Fruit fly (Drosophila melanogaster) whole organism, embryonic: ENCODE measurements around the gene Tip60.

Source experiments
- Antp ChIP-seq: fragments of 200-800 bp; sonication (Bioruptor generic); optimal IDR thresholded peaks from 3 replicates; lab custom pipeline; 2016; ENCODE audit warnings: missing biosample characterization, missing genetic modification characterization
- BEAF-32 ChIP-seq: fragments of 200-800 bp; sonication (Bioruptor generic); optimal IDR thresholded peaks from 3 replicates; lab custom pipeline; 2017; ENCODE audit warnings: missing biosample characterization, missing genetic modification characterization, mild to moderate bottlenecking, moderate library complexity, missing genetic modification reagents
- Bgb ChIP-seq: fragments of 200-800 bp; sonication (Bioruptor generic); IDR thresholded peaks from 2 replicates; pipeline ENCODE4 v1.3.6; 2022; ENCODE audit warnings: missing biosample characterization, missing genetic modification characterization; ENCODE audit not compliant: partially characterized antibody
- CG10979 ChIP-seq: fragments of 200-800 bp; sonication (Bioruptor generic); optimal IDR thresholded peaks from 2 replicates; lab custom pipeline; 2018; ENCODE audit warnings: missing biosample characterization, mild to moderate bottlenecking, missing genetic modification characterization, moderate library complexity
- CG13287 ChIP-seq: fragments of 200-800 bp; sonication (Bioruptor generic); IDR thresholded peaks from 2 replicates; pipeline ENCODE4 v1.3.6; 2022; ENCODE audit warnings: missing biosample characterization, missing genetic modification characterization; ENCODE audit not compliant: partially characterized antibody
- CG14965 ChIP-seq: fragments of 200-800 bp; sonication (Bioruptor generic); optimal IDR thresholded peaks from 2 replicates; lab custom pipeline; 2016; ENCODE audit warnings: missing biosample characterization, missing genetic modification characterization, borderline replicate concordance
- CG15514 ChIP-seq: fragments of 200-800 bp; sonication (Bioruptor generic); optimal IDR thresholded peaks from 3 replicates; lab custom pipeline; 2017; ENCODE audit warnings: missing biosample characterization, missing genetic modification characterization, mild to moderate bottlenecking, moderate library complexity, missing genetic modification reagents
- CG1603 ChIP-seq: fragments of 200-800 bp; sonication (Bioruptor generic); optimal IDR thresholded peaks from 2 replicates; lab custom pipeline; 2019; ENCODE audit warnings: missing biosample characterization, mild to moderate bottlenecking, missing genetic modification characterization, moderate library complexity
- CG16813 ChIP-seq: fragments of 200-800 bp; sonication (Bioruptor generic); IDR thresholded peaks from 3 replicates; pipeline ENCODE4 v1.3.6; 2022; ENCODE audit warnings: missing biosample characterization, missing genetic modification characterization; ENCODE audit not compliant: partially characterized antibody
- CG18599 ChIP-seq: fragments of 200-800 bp; sonication (Bioruptor generic); optimal IDR thresholded peaks from 3 replicates; lab custom pipeline; 2017; ENCODE audit warnings: missing biosample characterization, missing genetic modification characterization, mild to moderate bottlenecking, moderate library complexity, missing genetic modification reagents
- CG2116 ChIP-seq: fragments of 200-800 bp; sonication (Bioruptor generic); optimal IDR thresholded peaks from 3 replicates; lab custom pipeline; 2018; ENCODE audit warnings: missing biosample characterization, mild to moderate bottlenecking, missing genetic modification characterization
- CG42726 ChIP-seq: fragments of 200-800 bp; sonication (Bioruptor generic); IDR thresholded peaks from 2 replicates; pipeline ENCODE4 v1.3.6; 2022; ENCODE audit warnings: missing biosample characterization, missing genetic modification characterization; ENCODE audit not compliant: partially characterized antibody
- CG4617 ChIP-seq: fragments of 200-800 bp; sonication (Bioruptor generic); optimal IDR thresholded peaks from 3 replicates; lab custom pipeline; 2016; ENCODE audit warnings: missing biosample characterization, missing genetic modification characterization, borderline replicate concordance
- CG5180 ChIP-seq: fragments of 200-800 bp; sonication (Bioruptor generic); optimal IDR thresholded peaks from 3 replicates; lab custom pipeline; 2017; ENCODE audit warnings: missing biosample characterization, missing genetic modification characterization, mild to moderate bottlenecking, moderate library complexity, missing genetic modification reagents
- CG6791 ChIP-seq: fragments of 200-800 bp; sonication (Bioruptor generic); IDR thresholded peaks from 3 replicates; pipeline ENCODE4 v1.3.6; 2022; ENCODE audit warnings: missing biosample characterization, missing genetic modification characterization; ENCODE audit not compliant: partially characterized antibody
- CG6854 ChIP-seq: fragments of 200-800 bp; sonication (Bioruptor generic); optimal IDR thresholded peaks from 3 replicates; lab custom pipeline; 2017; ENCODE audit warnings: missing biosample characterization, mild to moderate bottlenecking, missing genetic modification characterization
- CG8478 ChIP-seq: fragments of >200 bp; optimal IDR thresholded peaks from 2 replicates; lab custom pipeline; 2018
- CG9609 ChIP-seq: fragments of 200-800 bp; sonication (Bioruptor generic); optimal IDR thresholded peaks from 3 replicates; lab custom pipeline; 2016; ENCODE audit warnings: missing biosample characterization, missing genetic modification characterization
- CG9797 ChIP-seq: fragments of 200-800 bp; sonication (Bioruptor generic); optimal IDR thresholded peaks from 3 replicates; lab custom pipeline; 2018; ENCODE audit warnings: missing biosample characterization, mild to moderate bottlenecking, missing genetic modification characterization
- CkIIα-i1 ChIP-seq: fragments of 200-800 bp; sonication (Bioruptor generic); IDR thresholded peaks from 2 replicates; pipeline ENCODE4 v1.3.6; 2022; ENCODE audit warnings: missing biosample characterization, missing genetic modification characterization
- Dll ChIP-seq: fragments of 200-800 bp; sonication (Bioruptor generic); IDR thresholded peaks from 4 replicates; pipeline ENCODE4 v1.3.6; 2022; ENCODE audit warnings: missing biosample characterization, missing genetic modification characterization; ENCODE audit not compliant: partially characterized antibody
- Doc3 ChIP-seq: fragments of 200-800 bp; sonication (Bioruptor generic); IDR thresholded peaks from 3 replicates; pipeline ENCODE4 v1.3.6; 2022; ENCODE audit warnings: missing biosample characterization, missing genetic modification characterization; ENCODE audit not compliant: partially characterized antibody
- Dp ChIP-seq: fragments of 200-800 bp; sonication (Bioruptor generic); optimal IDR thresholded peaks from 2 replicates; lab custom pipeline; 2018; ENCODE audit warnings: missing biosample characterization, mild to moderate bottlenecking, missing genetic modification characterization, moderate library complexity
- Dref ChIP-seq: fragments of 200-800 bp; sonication (Bioruptor generic); IDR thresholded peaks from 2 replicates; pipeline ENCODE4 v1.3.6; 2022; ENCODE audit warnings: missing biosample characterization, missing genetic modification characterization
- Ets65A ChIP-seq: fragments of 200-800 bp; sonication (Bioruptor generic); peaks from one replicate; lab custom pipeline; 2016; ENCODE audit warnings: missing biosample characterization, missing genetic modification characterization
- Ets97D ChIP-seq: fragments of 200-800 bp; sonication (Bioruptor generic); optimal IDR thresholded peaks from 3 replicates; lab custom pipeline; 2016; ENCODE audit warnings: missing biosample characterization, missing genetic modification characterization
- GATAe ChIP-seq: fragments of 200-800 bp; sonication (Bioruptor generic); conservative IDR thresholded peaks from 2 replicates; pipeline ENCODE4 v1.3.6; 2022; ENCODE audit warnings: missing biosample characterization, missing genetic modification characterization
- HmgZ ChIP-seq: fragments of 200-800 bp; sonication (Bioruptor generic); optimal IDR thresholded peaks from 2 replicates; lab custom pipeline; 2018; ENCODE audit warnings: missing biosample characterization, mild to moderate bottlenecking, missing genetic modification characterization
- MBD-R2 ChIP-seq: fragments of 200-800 bp; sonication (Bioruptor generic); IDR thresholded peaks from 2 replicates; pipeline ENCODE4 v1.3.6; 2022; ENCODE audit warnings: missing biosample characterization, missing genetic modification characterization
- MESR4 ChIP-seq: fragments of 200-800 bp; sonication (Bioruptor generic); optimal IDR thresholded peaks from 2 replicates; lab custom pipeline; 2018; ENCODE audit warnings: missing biosample characterization, mild to moderate bottlenecking, missing genetic modification characterization, moderate library complexity
- Neu2 ChIP-seq: fragments of 200-800 bp; sonication (Bioruptor generic); optimal IDR thresholded peaks from 3 replicates; lab custom pipeline; 2016; ENCODE audit warnings: missing biosample characterization, missing genetic modification characterization, borderline replicate concordance
- Nf-YA ChIP-seq: fragments of 200-800 bp; sonication (Bioruptor generic); IDR thresholded peaks from 2 replicates; pipeline ENCODE4 v1.3.6; 2022; ENCODE audit warnings: missing biosample characterization, missing genetic modification characterization
- Sin3A ChIP-seq: fragments of >200 bp; optimal IDR thresholded peaks from 2 replicates; lab custom pipeline; 2018
- Sry-δ ChIP-seq: fragments of 200-800 bp; sonication (Bioruptor generic); optimal IDR thresholded peaks from 2 replicates; lab custom pipeline; 2016; ENCODE audit warnings: missing biosample characterization, missing genetic modification characterization
- YL-1 ChIP-seq: fragments of 200-800 bp; sonication (Bioruptor generic); optimal IDR thresholded peaks from 3 replicates; lab custom pipeline; 2017; ENCODE audit warnings: missing biosample characterization, mild to moderate bottlenecking, missing genetic modification characterization
- amos ChIP-seq: fragments of 200-800 bp; sonication (Bioruptor generic); IDR thresholded peaks from 2 replicates; pipeline ENCODE4 v1.3.6; 2022; ENCODE audit warnings: missing biosample characterization, missing genetic modification characterization; ENCODE audit not compliant: partially characterized antibody
- inv ChIP-seq: fragments of 200-800 bp; sonication (Bioruptor generic); IDR thresholded peaks from 2 replicates; pipeline ENCODE4 v1.3.6; 2022; ENCODE audit warnings: missing biosample characterization, missing genetic modification characterization; ENCODE audit not compliant: partially characterized antibody
- jigr1 ChIP-seq: fragments of 200-800 bp; sonication (Bioruptor generic); IDR thresholded peaks from 3 replicates; pipeline ENCODE4 v1.3.6; 2022; ENCODE audit warnings: missing biosample characterization, missing genetic modification characterization
- knrl ChIP-seq: fragments of 200-800 bp; sonication (Bioruptor generic); IDR thresholded peaks from 3 replicates; pipeline ENCODE4 v1.3.6; 2022; ENCODE audit warnings: missing biosample characterization, missing genetic modification characterization; ENCODE audit not compliant: partially characterized antibody
- lbe ChIP-seq: fragments of 200-800 bp; sonication (Bioruptor generic); optimal IDR thresholded peaks from 2 replicates; lab custom pipeline; 2016; ENCODE audit warnings: missing biosample characterization, mild to moderate bottlenecking, missing genetic modification characterization
- oc ChIP-seq: fragments of 200-800 bp; sonication (Bioruptor generic); optimal IDR thresholded peaks from 2 replicates; lab custom pipeline; 2018; ENCODE audit warnings: missing biosample characterization, mild to moderate bottlenecking, missing genetic modification characterization, moderate library complexity
- pzg ChIP-seq: fragments of 200-800 bp; sonication (Bioruptor generic); optimal IDR thresholded peaks from 3 replicates; lab custom pipeline; 2018; ENCODE audit warnings: missing biosample characterization, mild to moderate bottlenecking, missing genetic modification characterization, moderate library complexity
- sens ChIP-seq: fragments of 200-800 bp; sonication (Bioruptor generic); peaks from one replicate; lab custom pipeline; 2016; ENCODE audit warnings: missing biosample characterization, missing genetic modification characterization
- slou ChIP-seq: fragments of 200-800 bp; sonication (Bioruptor generic); optimal IDR thresholded peaks from 3 replicates; lab custom pipeline; 2016; ENCODE audit warnings: missing biosample characterization, missing genetic modification characterization
- sr ChIP-seq: fragments of 200-800 bp; sonication (Bioruptor generic); IDR thresholded peaks from 3 replicates; pipeline ENCODE4 v1.3.6; 2022; ENCODE audit warnings: missing biosample characterization, missing genetic modification characterization
- unc-4 ChIP-seq: fragments of 200-800 bp; sonication (Bioruptor generic); IDR thresholded peaks from 2 replicates; pipeline ENCODE4 v1.3.6; 2022; ENCODE audit warnings: missing biosample characterization, missing genetic modification characterization; ENCODE audit not compliant: partially characterized antibody
- vnd ChIP-seq: fragments of 200-800 bp; sonication (Bioruptor generic); IDR thresholded peaks from 3 replicates; pipeline ENCODE4 v1.3.6; 2022; ENCODE audit warnings: missing biosample characterization, missing genetic modification characterization; ENCODE audit not compliant: partially characterized antibody
- vvl ChIP-seq: fragments of 200-800 bp; sonication (Bioruptor generic); IDR thresholded peaks from 2 replicates; pipeline ENCODE4 v1.3.6; 2022; ENCODE audit warnings: missing biosample characterization, missing genetic modification characterization

Gene Tip60

DNA sequence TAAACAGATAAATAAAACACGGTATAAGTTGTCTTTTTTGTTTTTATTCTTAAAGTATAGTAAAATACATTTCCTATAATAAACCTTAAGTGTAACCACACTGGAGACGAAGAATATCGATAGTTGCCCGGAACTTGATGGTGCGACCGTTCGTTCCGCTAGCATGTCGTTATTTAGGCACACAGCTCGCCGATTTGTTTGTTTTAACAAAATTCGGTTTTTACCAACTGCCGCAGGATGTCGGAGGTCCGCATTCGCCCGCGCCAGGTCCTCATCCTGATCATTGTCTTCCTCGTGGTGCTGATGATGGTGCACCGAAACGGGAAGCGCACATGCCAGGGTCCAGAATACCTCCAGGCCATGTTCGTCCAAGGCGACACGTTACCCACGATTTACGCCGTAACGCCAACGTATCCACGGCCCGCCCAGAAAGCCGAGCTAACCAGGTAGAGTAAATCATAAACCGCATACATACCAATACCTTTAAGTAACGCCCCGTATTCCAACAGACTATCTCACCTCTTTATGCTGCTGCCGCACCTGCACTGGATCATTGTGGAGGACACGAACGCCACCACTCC lies 13.9 kb upstream of the Tip60 start, which contains the start of gene GlcAT-I (continued):
- TF ChIP-seq CG14965 = no peak
- peak; percentile 62 for TF ChIP-seq MESR4 (GFP tag; lab: Kevin White, UChicago)
- peak; percentile 57 for TF ChIP-seq Sry-δ (GFP tag; lab: Kevin White, UChicago)
- TF ChIP-seq vnd (GFP tag; lab: Robert Waterston, UW) = 0 out of 3 replicates have a peak, but pooled peaks have one; percentile 26
- TF ChIP-seq CG13287 (GFP tag; lab: Robert Waterston, UW) = peak; percentile 70
- no peak for TF ChIP-seq oc (tag; lab: Kevin White, UChicago)
- peak; percentile 58 for TF ChIP-seq CG16813 (GFP tag; lab: Robert Waterston, UW)
- peak; percentile 64 for TF ChIP-seq CG9797
- peak; percentile 57; the same call in 2 of the 3 replicates for TF ChIP-seq CG6791 (GFP tag; lab: Robert Waterston, UW)
- peak; percentile 83 for TF ChIP-seq MBD-R2 (GFP tag; lab: Robert Waterston, UW)
- TF ChIP-seq BEAF-32 (GFP tag; lab: Kevin White, UChicago) = peak; percentile 73
- peak; percentile 33; the same call in 1 of the 2 replicates for TF ChIP-seq inv (GFP tag; lab: Robert Waterston, UW)
- TF ChIP-seq Dll (GFP tag; lab: Robert Waterston, UW) = peak; percentile 60; the same call in 3 of the 4 replicates
- no peak for TF ChIP-seq lbe (GFP tag; lab: Kevin White, UChicago)
- no peak for TF ChIP-seq Neu2
- peak; percentile 62 for TF ChIP-seq pzg (GFP tag; lab: Kevin White, UChicago)
- no peak for TF ChIP-seq Antp (GFP tag; lab: Kevin White, UChicago)
- TF ChIP-seq Doc3 = 0 out of 3 replicates have a peak, but pooled peaks have one; percentile 29
- no peak for TF ChIP-seq sens (GFP tag; lab: Kevin White, UChicago)
- TF ChIP-seq CG9609 (GFP tag; lab: Kevin White, UChicago) = no peak
- TF ChIP-seq Ets97D (GFP tag; lab: Kevin White, UChicago) = peak; percentile 47
- no peak for TF ChIP-seq slou (GFP tag; lab: Kevin White, UChicago)
- no peak for TF ChIP-seq jigr1 (GFP tag; lab: Robert Waterston, UW)
- peak; percentile 65 for TF ChIP-seq Dref
- TF ChIP-seq vvl (GFP tag; lab: Robert Waterston, UW) = peak; percentile 24; the same call in 1 of the 2 replicates
- TF ChIP-seq CG8478 (lab: Kevin White, UChicago) = no peak
- peak; percentile 17; the same call in 1 of the 2 replicates for TF ChIP-seq CG42726 (GFP tag; lab: Robert Waterston, UW)
- peak; percentile 36 for TF ChIP-seq CG2116 (GFP tag; lab: Kevin White, UChicago)
- peak; percentile 13 for TF ChIP-seq Sin3A (lab: Kevin White, UChicago)
- no peak for TF ChIP-seq CG18599 (GFP tag; lab: Kevin White, UChicago)
- TF ChIP-seq CG6854 (GFP tag; lab: Kevin White, UChicago) = no peak
- TF ChIP-seq CkIIα-i1 = no peak
- peak; percentile 22 for TF ChIP-seq HmgZ (tag; lab: Kevin White, UChicago)
- TF ChIP-seq CG4617 (GFP tag; lab: Kevin White, UChicago) = peak; percentile 64
- no peak for TF ChIP-seq Nf-YA (GFP tag; lab: Robert Waterston, UW)
- TF ChIP-seq GATAe = no peak
- peak; percentile 55 for TF ChIP-seq Bgb (GFP tag; lab: Robert Waterston, UW)
- TF ChIP-seq CG1603 = peak; percentile 43
- TF ChIP-seq CG15514 (GFP tag; lab: Kevin White, UChicago) = peak; percentile 70
- peak; percentile 60 for TF ChIP-seq Ets65A (GFP tag; lab: Kevin White, UChicago)
- TF ChIP-seq Dp = peak; percentile 28
- peak; percentile 41; the same call in 1 of the 3 replicates for TF ChIP-seq knrl (GFP tag; lab: Robert Waterston, UW)
- TF ChIP-seq sr (GFP tag; lab: Robert Waterston, UW) = no peak
- peak; percentile 60 for TF ChIP-seq unc-4 (GFP tag; lab: Robert Waterston, UW)
- no peak for TF ChIP-seq CG10979 (tag; lab: Kevin White, UChicago)
- TF ChIP-seq CG5180 (GFP tag; lab: Kevin White, UChicago) = no peak
- peak; percentile 62 for TF ChIP-seq amos (GFP tag; lab: Robert Waterston, UW)
- peak; percentile 40 for TF ChIP-seq YL-1
